Worm (Caenorhabditis elegans): ENCODE results near the gene nhr-264.

ce11 chrIV:9261687-9262086 lies 32.0 kb downstream of the nhr-264 start, which contains the start of gene col-120:
- no peak for TF ChIP-seq mep-1 (tag; optimal IDR thresholded peaks at IDR 0.05)
- no peak for TF ChIP-seq lin-39 (tag; optimal IDR thresholded peaks at IDR 0.05)
